Worm (Caenorhabditis elegans): ENCODE measurements around the gene dpy-9.

DNA sequence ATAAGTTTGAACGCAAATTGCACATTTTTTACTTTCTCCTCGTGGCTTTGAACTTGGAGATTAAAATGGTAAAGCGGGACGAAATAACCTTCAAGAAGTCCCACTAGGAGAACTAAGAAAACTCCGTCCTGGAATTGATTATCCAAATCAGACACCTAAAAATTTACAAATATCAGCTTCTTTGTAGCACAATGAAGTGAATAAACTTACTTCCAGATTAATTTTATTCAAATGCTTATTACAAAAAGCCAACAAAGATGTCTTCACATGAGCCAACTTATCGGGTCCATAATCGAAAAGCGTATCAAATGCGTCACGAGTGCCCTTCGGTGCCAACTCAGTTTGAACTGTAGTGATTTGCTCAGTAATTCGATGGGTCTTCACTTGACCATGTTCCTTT is 3.5 kb upstream of the dpy-9 start:
- TF ChIP-seq skn-1 (tag; optimal IDR thresholded peaks at IDR 0.05), result no peak
- TF ChIP-seq ceh-82 (tag; optimal IDR thresholded peaks at IDR 0.05), result no peak
- TF ChIP-seq ztf-11 (tag; optimal IDR thresholded peaks at IDR 0.05), result no peak
- no peak for TF ChIP-seq lin-39 (tag; optimal IDR thresholded peaks at IDR 0.05)
- TF ChIP-seq ZK546.5 (tag; optimal IDR thresholded peaks at IDR 0.05), result no peak
- TF ChIP-seq ama-1 (optimal IDR thresholded peaks at IDR 0.05), result no peak
- TF ChIP-seq unc-62 (GFP tag; optimal IDR thresholded peaks at IDR 0.05), result no peak
- no peak for TF ChIP-seq nhr-21 (tag; optimal IDR thresholded peaks at IDR 0.05)
- no peak for TF ChIP-seq nhr-11 (tag; optimal IDR thresholded peaks at IDR 0.05)
- no peak for TF ChIP-seq snpc-4 (tag; optimal IDR thresholded peaks at IDR 0.05)
